Worm (Caenorhabditis elegans) whole organism, L4 larva: ENCODE data around the gene Y4C6B.3.

Source experiments
- T20F7.1 ChIP-seq: fragments of 200-800 bp; sonication (Bioruptor generic); optimal IDR thresholded peaks from 2 replicates; lab custom pipeline; 2018; ENCODE audit warnings: mild to moderate bottlenecking, missing genetic modification characterization, missing compliant biosample characterization
- T26A8.4 ChIP-seq: fragments of 200-800 bp; sonication (Bioruptor generic); IDR thresholded peaks from 2 replicates; pipeline ENCODE4 v1.3.6; 2022; ENCODE audit warnings: missing genetic modification characterization, missing compliant biosample characterization
- Y48G9A.11 ChIP-seq: fragments of 200-800 bp; sonication (Bioruptor generic); IDR thresholded peaks from 2 replicates; pipeline ENCODE4 v1.3.6; 2022; ENCODE audit warnings: missing genetic modification reagents, missing genetic modification characterization, missing compliant biosample characterization
- aly-2 ChIP-seq: sonication (generic microtip); optimal IDR thresholded peaks from 2 replicates; lab custom pipeline; 2018; ENCODE audit warnings: missing biosample characterization, missing genetic modification characterization
- attf-4 ChIP-seq: sonication (generic microtip); optimal IDR thresholded peaks from 3 replicates; lab custom pipeline; 2017; ENCODE audit warnings: missing biosample characterization, missing genetic modification characterization
- daf-16 ChIP-seq, 3 experiments: sonication (generic microtip); optimal IDR thresholded peaks; 2 replicates each; lab custom pipeline; 2016 to 2017; ENCODE audit warnings: missing genetic modification characterization in 3 of 3, missing genetic modification reagents in 3 of 3, mild to moderate bottlenecking in 2 of 3, missing compliant biosample characterization in 2 of 3, missing biosample characterization in 1 of 3, moderate library complexity in 1 of 3
- dve-1 ChIP-seq: sonication (generic microtip); optimal IDR thresholded peaks from 2 replicates; lab custom pipeline; 2017; ENCODE audit warnings: antibody characterized with exemption, mild to moderate bottlenecking, missing genetic modification characterization, missing compliant biosample characterization; ENCODE audit not compliant: insufficient read depth
- fos-1 ChIP-seq: fragments of 150-350 bp; optimal IDR thresholded peaks from 2 replicates; lab custom pipeline; 2014; ENCODE audit warnings: missing biosample characterization, missing genetic modification characterization
- nhr-111 ChIP-seq: fragments of 200-800 bp; sonication (Bioruptor generic); optimal IDR thresholded peaks from 2 replicates; lab custom pipeline; 2018; ENCODE audit warnings: mild to moderate bottlenecking, missing genetic modification characterization, missing compliant biosample characterization
- nhr-237 ChIP-seq: sonication (generic microtip); optimal IDR thresholded peaks from 2 replicates; lab custom pipeline; 2017; ENCODE audit warnings: missing biosample characterization, missing genetic modification characterization
- sdz-12 ChIP-seq: fragments of 200-800 bp; sonication (Bioruptor generic); optimal IDR thresholded peaks from 2 replicates; lab custom pipeline; 2018; ENCODE audit warnings: mild to moderate bottlenecking, missing genetic modification characterization, missing compliant biosample characterization

ce11 chrIV:5291207-5291606 is 41.1 kb upstream of the Y4C6B.3 start:
- TF ChIP-seq sdz-12 (GFP tag; lab: Kevin White, UChicago) (no peak), Y48G9A.11 (GFP tag; lab: Robert Waterston, UW) (no peak), daf-16 (GFP tag; optimal IDR thresholded peaks at IDR 0.05; lab: Kevin White, UChicago) (no peak), daf-16 (tag; optimal IDR thresholded peaks at IDR 0.05; lab: Kevin White, UChicago) (no peak), T26A8.4 (no peak), T20F7.1 (GFP tag; lab: Kevin White, UChicago) (no peak), nhr-111 (GFP tag; lab: Kevin White, UChicago) (no peak), nhr-237 (tag; lab: Kevin White, UChicago) (no peak), dve-1 (tag; lab: Kevin White, UChicago) (no peak), aly-2 (tag; lab: Kevin White, UChicago) (no peak), fos-1 (tag; lab: Kevin White, UChicago) (no peak), attf-4 (no peak)
